Worm (Caenorhabditis elegans) whole organism, early embryonic: ENCODE data around the gene srh-18.

Experiments
- B0310.2 ChIP-seq: sonication (generic microtip); optimal IDR thresholded peaks from 2 replicates; lab custom pipeline; 2016; ENCODE audit warnings: mild to moderate bottlenecking, missing genetic modification characterization, missing compliant biosample characterization
- F13C5.2 ChIP-seq: sonication (generic microtip); optimal IDR thresholded peaks from 2 replicates; lab custom pipeline; 2017; ENCODE audit warnings: mild to moderate bottlenecking, missing genetic modification characterization, inconsistent platforms, missing compliant biosample characterization
- ama-1 ChIP-seq: fragments of 150-350 bp; optimal IDR thresholded peaks from 2 replicates; lab custom pipeline; 2014
- ceh-13 ChIP-seq: fragments of 200-800 bp; sonication (Bioruptor generic); optimal IDR thresholded peaks from 2 replicates; lab custom pipeline; 2018; ENCODE audit warnings: mild to moderate bottlenecking, missing genetic modification characterization, missing compliant biosample characterization
- ceh-36 ChIP-seq: sonication (generic microtip); optimal IDR thresholded peaks from 2 replicates; lab custom pipeline; 2016; ENCODE audit warnings: missing genetic modification characterization, inconsistent platforms, missing compliant biosample characterization
- ets-7 ChIP-seq: sonication (generic microtip); optimal IDR thresholded peaks from 2 replicates; lab custom pipeline; 2016; ENCODE audit warnings: missing genotype, missing genetic modification characterization, missing compliant biosample characterization
- flt-1 ChIP-seq: fragments of 200-800 bp; sonication (Bioruptor generic); IDR thresholded peaks from 2 replicates; pipeline ENCODE4 v1.3.6; 2022; ENCODE audit warnings: missing genetic modification characterization, missing compliant biosample characterization
- hmbx-1 ChIP-seq: sonication (generic microtip); optimal IDR thresholded peaks from 2 replicates; lab custom pipeline; 2016; ENCODE audit warnings: mild to moderate bottlenecking, missing genetic modification characterization, missing compliant biosample characterization
- hmg-4 ChIP-seq: fragments of 200-800 bp; sonication (Bioruptor generic); optimal IDR thresholded peaks from 2 replicates; lab custom pipeline; 2018; ENCODE audit warnings: mild to moderate bottlenecking, missing genetic modification characterization, missing compliant biosample characterization
- hnd-1 ChIP-seq: sonication (generic microtip); optimal IDR thresholded peaks from 2 replicates; lab custom pipeline; 2016; ENCODE audit warnings: missing genetic modification characterization, missing compliant biosample characterization
- pes-1 ChIP-seq: fragments of 200-800 bp; sonication (Bioruptor generic); IDR thresholded peaks from 2 replicates; pipeline ENCODE4 v1.3.6; 2022; ENCODE audit warnings: missing genetic modification reagents, missing genetic modification characterization, missing compliant biosample characterization
- scrt-1 ChIP-seq: fragments of 200-800 bp; sonication (Bioruptor generic); IDR thresholded peaks from 2 replicates; pipeline ENCODE4 v1.3.6; 2022; ENCODE audit warnings: missing genetic modification characterization, missing compliant biosample characterization
- sea-1 ChIP-seq: fragments of 200-800 bp; sonication (Bioruptor generic); conservative IDR thresholded peaks from 2 replicates; pipeline ENCODE4 v1.3.6; 2022; ENCODE audit warnings: missing genetic modification characterization, missing compliant biosample characterization
- tbx-11 ChIP-seq: fragments of 200-800 bp; sonication (Bioruptor generic); IDR thresholded peaks from 2 replicates; pipeline ENCODE4 v1.3.6; 2022; ENCODE audit warnings: missing genetic modification characterization, missing compliant biosample characterization
- tbx-37 ChIP-seq: fragments of 200-800 bp; sonication (Bioruptor generic); conservative IDR thresholded peaks from 2 replicates; pipeline ENCODE4 v1.3.6; 2022; ENCODE audit warnings: missing genetic modification reagents, missing genetic modification characterization, missing compliant biosample characterization
- tra-4 ChIP-seq: sonication (generic microtip); optimal IDR thresholded peaks from 2 replicates; lab custom pipeline; 2017; ENCODE audit warnings: missing genetic modification characterization, missing compliant biosample characterization

srh-18 gene

ce11 chrV:13367024-13367423 lies 48.8 kb downstream of the srh-18 start, which contains the start of gene srx-125:
srx-125 (plus strand) TSS chrV:13367324.
- TF ChIP-seq hmg-4 (GFP tag; lab: Kevin White, UChicago), result no peak
- no peak for TF ChIP-seq tbx-11 (GFP tag; lab: Robert Waterston, UW)
- no peak for TF ChIP-seq ceh-13 (GFP tag; lab: Kevin White, UChicago)
- no peak for TF ChIP-seq pes-1 (GFP tag; lab: Robert Waterston, UW)

- TF ChIP-seq tra-4 (tag; lab: Kevin White, UChicago), result no peak
- no peak for TF ChIP-seq ets-7 (tag; lab: Kevin White, UChicago)
- no peak for TF ChIP-seq hnd-1
- no peak for TF ChIP-seq pes-1 (GFP tag; lab: Robert Waterston, UW)
- TF ChIP-seq scrt-1 (GFP tag; lab: Robert Waterston, UW), result no peak
- TF ChIP-seq hmbx-1 (tag; lab: Kevin White, UChicago), result no peak
- no peak for TF ChIP-seq hmg-4 (GFP tag; lab: Kevin White, UChicago)
- TF ChIP-seq tbx-11 (GFP tag; lab: Robert Waterston, UW), result no peak
- TF ChIP-seq ceh-13 (GFP tag; lab: Kevin White, UChicago), result no peak
- TF ChIP-seq ama-1 (lab: Kevin White, UChicago), result no peak
- TF ChIP-seq sea-1 (GFP tag; lab: Robert Waterston, UW), result no peak
- TF ChIP-seq F13C5.2 (tag; lab: Kevin White, UChicago), result no peak
- TF ChIP-seq ceh-36, result no peak
- no peak for TF ChIP-seq B0310.2 (tag; lab: Kevin White, UChicago)
- no peak for TF ChIP-seq tbx-37 (GFP tag; lab: Robert Waterston, UW)
- TF ChIP-seq flt-1 (GFP tag; lab: Robert Waterston, UW), result no peak
Observed at ce11 chrV:13369663-13370062, 51.4 kb downstream of the srh-18 start.
